Fruit fly (Drosophila melanogaster) whole organism, prepupa: ENCODE results near the gene CG17568.

Source experiments
- CG10631 ChIP-seq: fragments of 200-800 bp; sonication (Bioruptor generic); optimal IDR thresholded peaks from 2 replicates; lab custom pipeline; 2016; ENCODE audit warnings: missing biosample characterization, missing genetic modification characterization
- CG10669 ChIP-seq: fragments of 200-800 bp; sonication (Bioruptor generic); optimal IDR thresholded peaks from 3 replicates; lab custom pipeline; 2018; ENCODE audit warnings: missing biosample characterization, mild to moderate bottlenecking, missing genetic modification characterization, moderate library complexity
- CG11294 ChIP-seq: fragments of 200-800 bp; sonication (Bioruptor generic); IDR thresholded peaks from 2 replicates; pipeline ENCODE4 v1.3.6; 2022; ENCODE audit warnings: missing biosample characterization, missing genetic modification characterization
- CG11902 ChIP-seq: fragments of 200-800 bp; sonication (Bioruptor generic); optimal IDR thresholded peaks from 3 replicates; lab custom pipeline; 2016; ENCODE audit warnings: missing biosample characterization, missing genetic modification characterization
- CG15336 ChIP-seq: fragments of 200-800 bp; sonication (Bioruptor generic); IDR thresholded peaks from 2 replicates; pipeline ENCODE4 v1.3.6; 2022; ENCODE audit warnings: missing biosample characterization, missing genetic modification characterization
- CG16779 ChIP-seq: fragments of 200-800 bp; sonication (Bioruptor generic); optimal IDR thresholded peaks from 3 replicates; lab custom pipeline; 2017; ENCODE audit warnings: missing biosample characterization, mild to moderate bottlenecking, missing genetic modification characterization
- CG31627 ChIP-seq: fragments of 200-800 bp; sonication (Bioruptor generic); optimal IDR thresholded peaks from 3 replicates; lab custom pipeline; 2016; ENCODE audit warnings: missing biosample characterization, missing genetic modification characterization
- CG32006 ChIP-seq: fragments of 200-800 bp; sonication (Bioruptor generic); optimal IDR thresholded peaks from 3 replicates; lab custom pipeline; 2017; ENCODE audit warnings: missing biosample characterization, mild to moderate bottlenecking, missing genetic modification characterization
- CG34406 ChIP-seq: fragments of 200-800 bp; sonication (Bioruptor generic); optimal IDR thresholded peaks from 3 replicates; lab custom pipeline; 2016; ENCODE audit warnings: missing biosample characterization, missing genetic modification characterization
- CG3919 ChIP-seq: fragments of 200-800 bp; sonication (Bioruptor generic); optimal IDR thresholded peaks from 3 replicates; lab custom pipeline; 2016; ENCODE audit warnings: missing biosample characterization, missing genetic modification characterization
- CG4318 ChIP-seq: fragments of 200-800 bp; sonication (Bioruptor generic); optimal IDR thresholded peaks from 3 replicates; lab custom pipeline; 2017; ENCODE audit warnings: missing biosample characterization, mild to moderate bottlenecking, missing genetic modification characterization
- CG6163 ChIP-seq: fragments of 200-800 bp; sonication (Bioruptor generic); IDR thresholded peaks from 3 replicates; pipeline ENCODE4 v1.3.6; 2022; ENCODE audit warnings: missing biosample characterization, missing genetic modification characterization
- CG6276 ChIP-seq: fragments of 200-800 bp; sonication (Bioruptor generic); optimal IDR thresholded peaks from 2 replicates; lab custom pipeline; 2017; ENCODE audit warnings: missing biosample characterization, mild to moderate bottlenecking, missing genetic modification characterization
- CG6792 ChIP-seq: fragments of 200-800 bp; sonication (Bioruptor generic); optimal IDR thresholded peaks from 3 replicates; lab custom pipeline; 2016; ENCODE audit warnings: missing biosample characterization, missing genetic modification characterization
- CG6854 ChIP-seq: fragments of 200-800 bp; sonication (Bioruptor generic); optimal IDR thresholded peaks from 2 replicates; lab custom pipeline; 2017; ENCODE audit warnings: missing biosample characterization, mild to moderate bottlenecking, missing genetic modification characterization
- CG7368 ChIP-seq: fragments of 200-800 bp; sonication (Bioruptor generic); optimal IDR thresholded peaks from 3 replicates; lab custom pipeline; 2016; ENCODE audit warnings: missing biosample characterization, missing genetic modification characterization
- CG8119 ChIP-seq: fragments of 200-800 bp; sonication (Bioruptor generic); IDR thresholded peaks from 3 replicates; pipeline ENCODE4 v1.3.6; 2022; ENCODE audit warnings: missing biosample characterization, missing genetic modification characterization
- CG8632 ChIP-seq: fragments of 200-800 bp; sonication (Bioruptor generic); optimal IDR thresholded peaks from 3 replicates; lab custom pipeline; 2016; ENCODE audit warnings: missing biosample characterization, missing genetic modification characterization
- CG9139 ChIP-seq: fragments of 200-800 bp; sonication (Bioruptor generic); optimal IDR thresholded peaks from 3 replicates; lab custom pipeline; 2017; ENCODE audit warnings: missing biosample characterization, mild to moderate bottlenecking, missing genetic modification characterization
- Eip75B ChIP-seq: fragments of 200-800 bp; sonication (Bioruptor generic); optimal IDR thresholded peaks from 3 replicates; lab custom pipeline; 2016; ENCODE audit warnings: missing biosample characterization, missing genetic modification characterization
- Eip78C ChIP-seq: fragments of 200-800 bp; sonication (Bioruptor generic); peaks from one replicate; lab custom pipeline; 2016; ENCODE audit warnings: missing biosample characterization, missing genetic modification characterization
- Eip93F ChIP-seq: fragments of 200-800 bp; sonication (Bioruptor generic); optimal IDR thresholded peaks from 2 replicates; lab custom pipeline; 2016; ENCODE audit warnings: missing biosample characterization, mild to moderate bottlenecking, missing genetic modification characterization
- Ets21C ChIP-seq: fragments of 200-800 bp; sonication (Bioruptor generic); optimal IDR thresholded peaks from 3 replicates; lab custom pipeline; 2016; ENCODE audit warnings: missing biosample characterization, missing genetic modification characterization
- Ets96B ChIP-seq: fragments of 200-800 bp; optimal IDR thresholded peaks from 2 replicates; lab custom pipeline; 2019; ENCODE audit warnings: missing biosample characterization, mild to moderate bottlenecking, missing genetic modification characterization, moderate library complexity
- Hr38 ChIP-seq: sonication (Bioruptor generic); optimal IDR thresholded peaks from 2 replicates; lab custom pipeline; 2016; ENCODE audit warnings: missing biosample characterization, missing genetic modification characterization
- Lpt ChIP-seq: fragments of 200-800 bp; sonication (Bioruptor generic); optimal IDR thresholded peaks from 3 replicates; lab custom pipeline; 2016; ENCODE audit warnings: missing biosample characterization, missing genetic modification characterization
- Met ChIP-seq: fragments of 200-800 bp; sonication (Bioruptor generic); optimal IDR thresholded peaks from 3 replicates; lab custom pipeline; 2016; ENCODE audit warnings: missing biosample characterization, missing genetic modification characterization
- OdsH ChIP-seq: fragments of 200-800 bp; sonication (Bioruptor generic); optimal IDR thresholded peaks from 3 replicates; lab custom pipeline; 2016; ENCODE audit warnings: missing biosample characterization, missing genetic modification characterization
- Smox ChIP-seq: fragments of 200-800 bp; sonication (Bioruptor generic); optimal IDR thresholded peaks from 3 replicates; lab custom pipeline; 2016; ENCODE audit warnings: missing biosample characterization, missing genetic modification characterization
- Sox102F ChIP-seq: fragments of 200-800 bp; sonication (Bioruptor generic); optimal IDR thresholded peaks from 2 replicates; lab custom pipeline; 2016; ENCODE audit warnings: missing biosample characterization, mild to moderate bottlenecking, missing genetic modification characterization
- Sox14 ChIP-seq: fragments of 200-800 bp; sonication (Bioruptor generic); optimal IDR thresholded peaks from 3 replicates; lab custom pipeline; 2016; ENCODE audit warnings: missing biosample characterization, missing genetic modification characterization
- Sox15 ChIP-seq: fragments of 200-800 bp; sonication (Bioruptor generic); optimal IDR thresholded peaks from 3 replicates; lab custom pipeline; 2016; ENCODE audit warnings: missing biosample characterization, missing genetic modification characterization
- achi ChIP-seq: fragments of 200-800 bp; sonication (Bioruptor generic); optimal IDR thresholded peaks from 3 replicates; lab custom pipeline; 2016; ENCODE audit warnings: missing biosample characterization, missing genetic modification characterization
- dac ChIP-seq: fragments of 200-800 bp; sonication (Bioruptor generic); optimal IDR thresholded peaks from 2 replicates; lab custom pipeline; 2017; ENCODE audit warnings: missing biosample characterization, mild to moderate bottlenecking, missing genetic modification characterization
- dsx ChIP-seq: fragments of 200-800 bp; optimal IDR thresholded peaks from 3 replicates; lab custom pipeline; 2019; ENCODE audit warnings: missing biosample characterization, mild to moderate bottlenecking, missing genetic modification characterization, moderate library complexity; ENCODE audit not compliant: poor library complexity, severe bottlenecking
- eg ChIP-seq: fragments of 200-800 bp; sonication (Bioruptor generic); IDR thresholded peaks from 3 replicates; pipeline ENCODE4 v1.3.6; 2022; ENCODE audit warnings: missing biosample characterization, missing genetic modification characterization
- esn ChIP-seq: fragments of 200-800 bp; sonication (Bioruptor generic); optimal IDR thresholded peaks from 2 replicates; lab custom pipeline; 2016; ENCODE audit warnings: missing biosample characterization, mild to moderate bottlenecking, missing genetic modification characterization, moderate library complexity
- fd59A ChIP-seq: fragments of 200-800 bp; sonication (Bioruptor generic); optimal IDR thresholded peaks from 2 replicates; lab custom pipeline; 2017; ENCODE audit warnings: missing biosample characterization, mild to moderate bottlenecking, missing genetic modification characterization, missing genetic modification reagents
- fd85E ChIP-seq: fragments of 200-800 bp; sonication (Bioruptor generic); optimal IDR thresholded peaks from 3 replicates; lab custom pipeline; 2016; ENCODE audit warnings: missing biosample characterization, missing genetic modification characterization
- lz ChIP-seq: fragments of 200-800 bp; sonication (Bioruptor generic); optimal IDR thresholded peaks from 3 replicates; lab custom pipeline; 2016; ENCODE audit warnings: missing biosample characterization, missing genetic modification characterization
- net ChIP-seq: fragments of 200-800 bp; sonication (Bioruptor generic); optimal IDR thresholded peaks from 3 replicates; lab custom pipeline; 2016; ENCODE audit warnings: missing biosample characterization, missing genetic modification characterization
- pdm3 ChIP-seq: fragments of 200-800 bp; sonication (Bioruptor generic); optimal IDR thresholded peaks from 3 replicates; lab custom pipeline; 2016; ENCODE audit warnings: missing biosample characterization, missing genetic modification characterization
- ss ChIP-seq, 2 experiments: fragments of 200-800 bp; sonication (Bioruptor generic); optimal IDR thresholded peaks; 2 replicates in 1 of 2; 3 replicates in 1 of 2; lab custom pipeline; 2017 to 2018; ENCODE audit warnings: mild to moderate bottlenecking in 2 of 2, missing biosample characterization in 2 of 2, missing genetic modification characterization in 2 of 2, moderate library complexity in 1 of 2
- topi ChIP-seq: fragments of 200-800 bp; sonication (Bioruptor generic); optimal IDR thresholded peaks from 3 replicates; lab custom pipeline; 2016; ENCODE audit warnings: missing biosample characterization, missing genetic modification characterization
- vri ChIP-seq: fragments of 200-800 bp; sonication (Bioruptor generic); optimal IDR thresholded peaks from 3 replicates; lab custom pipeline; 2016; ENCODE audit warnings: missing biosample characterization, mild to moderate bottlenecking, missing genetic modification characterization

Gene CG17568

DNA sequence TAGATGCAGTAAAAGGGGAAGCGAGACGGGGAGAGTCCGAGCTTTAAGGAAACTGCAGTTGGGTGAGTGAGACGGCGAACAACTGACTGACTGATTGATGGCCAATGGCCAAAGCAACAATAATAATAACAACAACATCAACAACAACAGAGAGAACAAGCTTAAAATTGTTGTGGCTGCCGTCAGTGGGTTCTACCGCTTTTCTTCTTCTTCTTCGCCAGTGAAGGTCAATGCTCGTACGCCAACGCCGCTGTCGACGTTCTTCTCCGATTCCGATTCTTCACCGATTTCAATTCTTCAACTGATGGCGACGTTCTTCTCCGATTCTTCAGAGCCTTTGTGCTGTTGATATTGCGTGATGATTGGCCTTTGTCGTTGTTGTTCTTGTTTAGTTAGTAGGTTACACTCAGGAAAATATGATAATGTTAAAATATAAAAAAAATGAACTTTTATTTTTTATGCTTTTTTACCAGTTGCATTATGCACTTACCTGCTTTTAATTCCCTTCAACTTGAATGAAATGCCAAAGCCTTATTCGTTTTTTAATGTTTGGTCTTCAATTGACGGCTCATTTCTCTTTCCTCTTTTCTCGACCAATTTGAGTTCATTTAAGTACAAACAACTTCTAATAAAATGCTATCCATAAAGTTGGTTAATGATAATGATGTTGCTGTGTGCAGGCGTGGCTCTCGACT lies 39.2 kb downstream of the CG17568 start (continued):
- peak; percentile 57; the same call in 2 of the 3 replicates for TF ChIP-seq CG8119 (GFP tag; lab: Robert Waterston, UW)
- TF ChIP-seq CG32006 (GFP tag; lab: Kevin White, UChicago), result peak; percentile 55
- TF ChIP-seq CG16779, result peak; percentile 9
- TF ChIP-seq fd85E (GFP tag; lab: Kevin White, UChicago), result no peak
- no peak for TF ChIP-seq Eip93F (GFP tag; lab: Kevin White, UChicago)
- TF ChIP-seq CG31627 (GFP tag; lab: Kevin White, UChicago), result peak; percentile 65
- peak; percentile 61 for TF ChIP-seq CG6163 (GFP tag; lab: Robert Waterston, UW)
- peak; percentile 83 for TF ChIP-seq Met
- no peak for TF ChIP-seq ss (GFP tag; optimal IDR thresholded peaks at IDR 0.05; lab: Kevin White, UChicago)
- peak; percentile 61 for TF ChIP-seq OdsH (GFP tag; lab: Kevin White, UChicago)
- TF ChIP-seq Eip78C (GFP tag; lab: Kevin White, UChicago), result peak; percentile 84
- no peak for TF ChIP-seq dac (GFP tag; lab: Kevin White, UChicago)
- TF ChIP-seq CG10669 (GFP tag; lab: Kevin White, UChicago), result peak; percentile 69
- TF ChIP-seq eg, result 0 out of 3 replicates have a peak, but pooled peaks have one; percentile 9
- TF ChIP-seq CG6276 (GFP tag; lab: Kevin White, UChicago), result no peak
- peak; percentile 59 for TF ChIP-seq Eip75B (GFP tag; lab: Kevin White, UChicago)
- TF ChIP-seq achi (GFP tag; lab: Kevin White, UChicago), result peak; percentile 72
- TF ChIP-seq CG11902 (GFP tag; lab: Kevin White, UChicago), result no peak
- peak; percentile 25 for TF ChIP-seq dsx (GFP tag; lab: Kevin White, UChicago)
- TF ChIP-seq pdm3 (GFP tag; lab: Kevin White, UChicago), result peak; percentile 49
- peak; percentile 44 for TF ChIP-seq CG6792 (GFP tag; lab: Kevin White, UChicago)
- peak; percentile 60 for TF ChIP-seq net (GFP tag; lab: Kevin White, UChicago)
- no peak for TF ChIP-seq Lpt (GFP tag; lab: Kevin White, UChicago)
- peak; percentile 77 for TF ChIP-seq esn
- peak; percentile 71 for TF ChIP-seq CG10631
- TF ChIP-seq Ets21C, result peak; percentile 57
- TF ChIP-seq CG4318 (GFP tag; lab: Kevin White, UChicago), result no peak
- TF ChIP-seq Sox15 (GFP tag; lab: Kevin White, UChicago), result no peak
- peak; percentile 72 for TF ChIP-seq Smox
- TF ChIP-seq Hr38 (GFP tag; lab: Kevin White, UChicago), result no peak
- TF ChIP-seq CG11294 (GFP tag; lab: Robert Waterston, UW), result no peak
- peak; percentile 48 for TF ChIP-seq CG7368 (GFP tag; lab: Kevin White, UChicago)
- peak; percentile 73 for TF ChIP-seq Ets96B (tag; lab: Kevin White, UChicago)
- TF ChIP-seq Sox14 (GFP tag; lab: Kevin White, UChicago), result peak; percentile 72
- TF ChIP-seq CG15336 (GFP tag; lab: Robert Waterston, UW), result peak; percentile 26; the same call in 1 of the 2 replicates
- TF ChIP-seq Sox102F (GFP tag; lab: Kevin White, UChicago), result peak; percentile 74

DNA sequence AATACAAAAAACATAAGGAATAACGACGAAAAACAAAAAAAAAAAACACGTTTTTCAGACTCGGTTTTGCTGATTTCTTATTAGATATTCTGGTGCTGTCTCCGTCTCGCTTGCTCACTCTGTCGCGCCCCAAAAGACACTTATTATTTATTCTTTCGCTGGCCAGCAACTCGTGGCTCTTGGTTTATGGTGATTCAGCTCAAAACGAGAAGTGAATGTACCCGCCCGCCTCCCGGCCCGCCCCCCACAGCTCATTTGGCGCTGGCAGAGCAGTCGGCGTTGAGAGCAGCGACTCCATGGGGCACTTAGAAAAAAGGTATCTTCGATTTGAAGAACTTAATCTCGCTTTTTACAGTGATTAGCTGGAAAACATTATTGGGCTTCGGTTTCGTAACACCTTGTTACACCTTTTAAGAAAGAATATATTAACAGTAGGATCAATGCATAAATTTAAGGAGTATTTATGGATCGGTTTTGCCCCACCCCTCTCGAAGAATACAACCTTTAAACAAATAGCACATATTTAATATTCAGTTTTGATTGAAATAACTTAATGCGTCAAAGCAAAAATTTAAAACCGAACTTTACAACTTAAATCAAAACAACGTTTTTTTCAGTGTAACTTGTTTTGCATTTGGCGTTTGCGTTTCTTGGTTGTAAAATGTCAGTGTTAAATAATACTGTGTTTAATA lies 39.9 kb downstream of the CG17568 start:
- TF ChIP-seq Hr38 (GFP tag; lab: Kevin White, UChicago), result no peak
- peak; percentile 87 for TF ChIP-seq CG10631
- TF ChIP-seq Ets96B (tag; lab: Kevin White, UChicago), result peak; percentile 57
- TF ChIP-seq vri (GFP tag; lab: Kevin White, UChicago), result peak; percentile 84
- peak; percentile 89 for TF ChIP-seq Ets21C
- TF ChIP-seq CG8119 (GFP tag; lab: Robert Waterston, UW), result peak; percentile 87
- peak; percentile 92 for TF ChIP-seq CG31627 (GFP tag; lab: Kevin White, UChicago)
- TF ChIP-seq Sox102F (GFP tag; lab: Kevin White, UChicago), result peak; percentile 92
- peak; percentile 88 for TF ChIP-seq net (GFP tag; lab: Kevin White, UChicago)
- TF ChIP-seq CG4318 (GFP tag; lab: Kevin White, UChicago), result peak; percentile 90
- peak; percentile 87 for TF ChIP-seq CG3919
- peak; percentile 39; the same call in 1 of the 2 replicates for TF ChIP-seq CG11294 (GFP tag; lab: Robert Waterston, UW)
- peak; percentile 86 for TF ChIP-seq CG34406
- TF ChIP-seq CG6854 (GFP tag; lab: Kevin White, UChicago), result peak; percentile 54
- peak; percentile 73 for TF ChIP-seq fd59A (GFP tag; lab: Kevin White, UChicago)
- no peak for TF ChIP-seq CG9139 (GFP tag; lab: Kevin White, UChicago)
- TF ChIP-seq esn, result peak; percentile 93
- peak; percentile 87 for TF ChIP-seq achi (GFP tag; lab: Kevin White, UChicago)
- TF ChIP-seq Eip93F (GFP tag; lab: Kevin White, UChicago), result peak; percentile 78
- TF ChIP-seq Met, result peak; percentile 93
- TF ChIP-seq CG8632 (GFP tag; lab: Kevin White, UChicago), result peak; percentile 81
- peak; percentile 75 for TF ChIP-seq dac (GFP tag; lab: Kevin White, UChicago)
- TF ChIP-seq topi (GFP tag; lab: Kevin White, UChicago), result peak; percentile 94
- peak; percentile 92 for TF ChIP-seq lz (GFP tag; lab: Kevin White, UChicago)
- peak; percentile 80 for TF ChIP-seq Eip75B (GFP tag; lab: Kevin White, UChicago)
